Fruit fly (Drosophila melanogaster): ENCODE results near the gene MED30.

The MED30 gene

dm6 chr3L:633272-634254, 20.3 kb downstream of the MED30 start (continued):
- TF ChIP-seq abd-A (tag; optimal IDR thresholded peaks at IDR 0.05) = no peak
- peak; percentile 87 for TF ChIP-seq wor (GFP tag; IDR thresholded peaks at IDR 0.05)
- no peak for TF ChIP-seq fru (optimal IDR thresholded peaks at IDR 0.05)
- peak; percentile 86 for TF ChIP-seq esg (GFP tag; conservative IDR thresholded peaks at IDR 0.05)
- peak; percentile 92 for TF ChIP-seq CG1529 (GFP tag; optimal IDR thresholded peaks at IDR 0.05)
- TF ChIP-seq Asciz (GFP tag; optimal IDR thresholded peaks at IDR 0.05) = peak; percentile 83
- peak; percentile 76 for TF ChIP-seq onecut (GFP tag; IDR thresholded peaks at IDR 0.05)
- TF ChIP-seq da (GFP tag; optimal IDR thresholded peaks at IDR 0.05) = peak; percentile 26
- TF ChIP-seq z (GFP tag; IDR thresholded peaks at IDR 0.05) = 0 out of 3 replicates have a peak, but pooled peaks have one; percentile 50
- TF ChIP-seq Drgx (GFP tag; IDR thresholded peaks at IDR 0.05) = peak; percentile 87
- TF ChIP-seq CG7357 (GFP tag; IDR thresholded peaks at IDR 0.05) = peak; percentile 71; the same call in 1 of the 3 replicates
- TF ChIP-seq Awh (GFP tag; IDR thresholded peaks at IDR 0.05) = peak; percentile 84
- TF ChIP-seq CG31365 (tag; optimal IDR thresholded peaks at IDR 0.05) = peak; percentile 31
- peak; percentile 84 for TF ChIP-seq gcm (GFP tag; optimal IDR thresholded peaks at IDR 0.05)
- TF ChIP-seq mld (GFP tag; IDR thresholded peaks at IDR 0.05; ENCODE audit: partially characterized antibody) = no peak
- TF ChIP-seq Gug (GFP tag; IDR thresholded peaks at IDR 0.05) = peak; percentile 81; the same call in 3 of the 4 replicates
- TF ChIP-seq mam (GFP tag; optimal IDR thresholded peaks at IDR 0.05) = peak; percentile 43
- TF ChIP-seq PHDP (tag; optimal IDR thresholded peaks at IDR 0.05) = peak; percentile 86
- TF ChIP-seq odd (GFP tag; optimal IDR thresholded peaks at IDR 0.05) = peak; percentile 73
- TF ChIP-seq Jarid2 (GFP tag; optimal IDR thresholded peaks at IDR 0.05) = peak; percentile 29
- TF ChIP-seq CG10147 (GFP tag; optimal IDR thresholded peaks at IDR 0.05) = peak; percentile 49
- peak; percentile 84 for TF ChIP-seq gce (GFP tag; IDR thresholded peaks at IDR 0.05)
- TF ChIP-seq CG6813 (GFP tag; optimal IDR thresholded peaks at IDR 0.05) = peak; percentile 60
- TF ChIP-seq lab (GFP tag; optimal IDR thresholded peaks at IDR 0.05) = peak; percentile 80
- peak; percentile 38; the same call in 1 of the 2 replicates for TF ChIP-seq MBD-R2 (GFP tag; IDR thresholded peaks at IDR 0.05)
- TF ChIP-seq stwl (tag; optimal IDR thresholded peaks at IDR 0.05) = peak; percentile 39
- TF ChIP-seq CG17328 (GFP tag; IDR thresholded peaks at IDR 0.05) = peak; percentile 93
- peak in 1 of 2 experiments; percentile 81 for TF ChIP-seq Eip74EF (GFP tag; optimal IDR thresholded peaks at IDR 0.05)
- TF ChIP-seq CG15601 (tag; optimal IDR thresholded peaks at IDR 0.05) = peak; percentile 90
- no peak; the same call in 1 of the 2 replicates for TF ChIP-seq Gsc (GFP tag; IDR thresholded peaks at IDR 0.05)
- peak; percentile 87 for TF ChIP-seq so (GFP tag; IDR thresholded peaks at IDR 0.05)
- no peak for TF ChIP-seq CrebB (tag; optimal IDR thresholded peaks at IDR 0.05)
- TF ChIP-seq grn (GFP tag; optimal IDR thresholded peaks at IDR 0.05) = peak; percentile 92
- TF ChIP-seq CG14014 (GFP tag; IDR thresholded peaks at IDR 0.05) = peak; percentile 51
- TF ChIP-seq Blimp-1 (GFP tag; optimal IDR thresholded peaks at IDR 0.05) = peak; percentile 91
- TF ChIP-seq CG8089 (GFP tag; optimal IDR thresholded peaks at IDR 0.05) = peak; percentile 85
- TF ChIP-seq CG11456 (GFP tag; IDR thresholded peaks at IDR 0.05) = peak; percentile 79
- TF ChIP-seq az2 (GFP tag; optimal IDR thresholded peaks at IDR 0.05) = peak; percentile 87
- TF ChIP-seq vfl (GFP tag; optimal IDR thresholded peaks at IDR 0.05) = no peak
- peak; percentile 64; the same call in 2 of the 3 replicates for TF ChIP-seq CG14050 (GFP tag; IDR thresholded peaks at IDR 0.05)
- TF ChIP-seq prd (optimal IDR thresholded peaks at IDR 0.05) = no peak
- TF ChIP-seq prd (GFP tag; IDR thresholded peaks at IDR 0.05) = peak; percentile 92
- no peak for TF ChIP-seq zen2 (GFP tag; IDR thresholded peaks at IDR 0.05; ENCODE audit: partially characterized antibody)
- no peak for TF ChIP-seq bigmax (GFP tag; optimal IDR thresholded peaks at IDR 0.05)
- TF ChIP-seq CG2116 (GFP tag; optimal IDR thresholded peaks at IDR 0.05) = peak; percentile 29
- peak; percentile 89 for TF ChIP-seq CG30431 (GFP tag; optimal IDR thresholded peaks at IDR 0.05)
- TF ChIP-seq inv (GFP tag; IDR thresholded peaks at IDR 0.05; ENCODE audit: partially characterized antibody) = no peak
- peak; percentile 29 for TF ChIP-seq Deaf1 (tag; optimal IDR thresholded peaks at IDR 0.05)

Measured in whole organism, embryonic.